Worm (Caenorhabditis elegans) whole organism, young adult: ENCODE data around the gene dnj-1.

Source experiments
- K11D2.4 ChIP-seq: fragments of 200-800 bp; sonication (Bioruptor generic); IDR thresholded peaks from 2 replicates; pipeline ENCODE4 v1.3.6; 2022; ENCODE audit warnings: missing genetic modification reagents, missing genetic modification characterization, missing compliant biosample characterization
- athp-1 ChIP-seq: sonication (generic microtip); optimal IDR thresholded peaks from 2 replicates; lab custom pipeline; 2017; ENCODE audit warnings: mild to moderate bottlenecking, missing genetic modification characterization, missing compliant biosample characterization
- die-1 ChIP-seq: sonication (generic microtip); optimal IDR thresholded peaks from 2 replicates; lab custom pipeline; 2016; ENCODE audit warnings: missing genotype, mild to moderate bottlenecking, missing genetic modification characterization, missing compliant biosample characterization
- lag-1 ChIP-seq: fragments of 200-800 bp; sonication (Bioruptor generic); IDR thresholded peaks from 2 replicates; pipeline ENCODE4 v1.3.6; 2022; ENCODE audit warnings: missing genetic modification reagents, missing genetic modification characterization, missing compliant biosample characterization
- lin-54 ChIP-seq: fragments of 200-800 bp; sonication (Bioruptor generic); optimal IDR thresholded peaks from 2 replicates; lab custom pipeline; 2018; ENCODE audit warnings: mild to moderate bottlenecking, missing genetic modification characterization, missing compliant biosample characterization
- nfya-2 ChIP-seq: fragments of 200-800 bp; sonication (Bioruptor generic); IDR thresholded peaks from 2 replicates; pipeline ENCODE4 v1.3.6; 2022; ENCODE audit warnings: missing genetic modification reagents, missing genetic modification characterization, missing compliant biosample characterization
- unc-62 ChIP-seq: fragments of 150-350 bp; optimal IDR thresholded peaks from 2 replicates; lab custom pipeline; 2014; ENCODE audit warnings: missing biosample characterization, missing genetic modification reagents, missing genetic modification characterization

DNA sequence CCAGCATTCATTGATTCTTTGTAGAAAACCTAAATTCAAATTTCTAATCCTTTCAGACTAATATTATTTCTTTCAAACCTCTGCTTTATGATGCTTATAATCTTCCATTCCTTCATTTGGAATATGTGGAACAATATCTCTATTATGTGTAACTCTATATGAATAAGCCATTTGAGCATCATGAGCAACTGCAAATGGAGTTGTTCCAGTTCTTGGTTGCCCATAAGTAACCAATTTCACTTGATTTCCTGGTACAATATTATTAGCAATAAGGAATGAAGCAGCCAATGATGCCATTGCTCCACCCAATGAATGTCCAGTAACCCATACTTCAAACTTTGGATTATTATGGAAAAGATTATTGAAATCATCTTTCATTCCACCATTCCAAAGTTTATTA, 6.1 kb downstream of the dnj-1 start:
- no peak for TF ChIP-seq die-1 (tag; lab: Kevin White, UChicago)
- no peak for TF ChIP-seq K11D2.4 (GFP tag; lab: Robert Waterston, UW)
- no peak for TF ChIP-seq athp-1 (tag; lab: Kevin White, UChicago)
- no peak for TF ChIP-seq nfya-2
- TF ChIP-seq unc-62 (GFP tag; lab: Kevin White, UChicago) = no peak
- TF ChIP-seq lin-54 = no peak
- TF ChIP-seq lag-1 (GFP tag; lab: Robert Waterston, UW) = no peak
